Worm (Caenorhabditis elegans) whole organism, L3 larva: Measurements from ENCODE around the gene F07E5.8.
"Not testable (repeated sequence)": the region's sequence is repeated elsewhere in the genome, so short reads cannot be mapped to it uniquely, and the experiment has no call there.

ENCODE experiments used
- R02D3.7 ChIP-seq: fragments of 150-350 bp; optimal IDR thresholded peaks from 2 replicates; lab custom pipeline; 2014; ENCODE audit warnings: missing biosample characterization, missing genetic modification characterization
- ZK546.5 ChIP-seq: sonication (generic microtip); optimal IDR thresholded peaks from 2 replicates; lab custom pipeline; 2017; ENCODE audit warnings: missing biosample characterization, missing genetic modification characterization
- ceh-16 ChIP-seq: sonication (generic microtip); optimal IDR thresholded peaks from 2 replicates; lab custom pipeline; 2017; ENCODE audit warnings: missing biosample characterization, missing genetic modification characterization
- ceh-82 ChIP-seq: fragments of 150-350 bp; optimal IDR thresholded peaks from 2 replicates; lab custom pipeline; 2014; ENCODE audit warnings: missing biosample characterization, missing genetic modification characterization
- ceh-9 ChIP-seq: sonication (generic microtip); optimal IDR thresholded peaks from 2 replicates; lab custom pipeline; 2018; ENCODE audit warnings: missing biosample characterization, missing genetic modification characterization
- daf-12 ChIP-seq: fragments of 150-350 bp; optimal IDR thresholded peaks from 2 replicates; lab custom pipeline; 2014; ENCODE audit warnings: missing biosample characterization, missing genetic modification reagents, missing genetic modification characterization
- egl-27 ChIP-seq: sonication (generic microtip); optimal IDR thresholded peaks from 4 replicates; lab custom pipeline; 2017; ENCODE audit warnings: missing biosample characterization, missing genetic modification reagents, missing genetic modification characterization
- elt-1 ChIP-seq: fragments of 150-350 bp; optimal IDR thresholded peaks from 2 replicates; lab custom pipeline; 2014; ENCODE audit warnings: missing biosample characterization, missing genetic modification characterization
- elt-2 ChIP-seq: sonication (generic microtip); optimal IDR thresholded peaks from 2 replicates; lab custom pipeline; 2016; ENCODE audit warnings: missing genetic modification reagents, mild to moderate bottlenecking, missing genetic modification characterization, missing compliant biosample characterization
- elt-3 ChIP-seq, 3 experiments: fragments of 150-350 bp in 1 of 3; sonication (generic microtip) in 2 of 3; optimal IDR thresholded peaks; 2 replicates in 2 of 3; 4 replicates in 1 of 3; lab custom pipeline; 2014 to 2017; ENCODE audit warnings: missing biosample characterization in 3 of 3, missing genetic modification characterization in 3 of 3
- eor-1 ChIP-seq, 2 experiments: fragments of 150-350 bp; optimal IDR thresholded peaks; 2 replicates each; lab custom pipeline; 2014 to 2018; ENCODE audit warnings: missing biosample characterization in 2 of 2, missing genetic modification characterization in 2 of 2
- fkh-2 ChIP-seq: fragments of 150-350 bp; optimal IDR thresholded peaks from 2 replicates; lab custom pipeline; 2014; ENCODE audit warnings: missing biosample characterization, missing genetic modification reagents, missing genetic modification characterization
- fos-1 ChIP-seq: fragments of 150-350 bp; optimal IDR thresholded peaks from 2 replicates; lab custom pipeline; 2014; ENCODE audit warnings: missing biosample characterization, missing genetic modification characterization
- hmg-11 ChIP-seq: sonication (generic microtip); optimal IDR thresholded peaks from 2 replicates; lab custom pipeline; 2016; ENCODE audit warnings: missing genetic modification characterization, missing compliant biosample characterization
- jun-1 ChIP-seq: fragments of 150-350 bp; optimal IDR thresholded peaks from 2 replicates; lab custom pipeline; 2014; ENCODE audit warnings: missing biosample characterization, missing genetic modification reagents, missing genetic modification characterization
- lin-15B ChIP-seq: fragments of 150-350 bp; optimal IDR thresholded peaks from 2 replicates; lab custom pipeline; 2014; ENCODE audit warnings: missing biosample characterization, missing genetic modification characterization
- lin-39 ChIP-seq: fragments of 150-350 bp; optimal IDR thresholded peaks from 2 replicates; lab custom pipeline; 2018; ENCODE audit warnings: missing biosample characterization, missing genetic modification reagents, missing genetic modification characterization
- lsy-12 ChIP-seq: sonication (generic microtip); optimal IDR thresholded peaks from 2 replicates; lab custom pipeline; 2016; ENCODE audit warnings: mild to moderate bottlenecking, missing genetic modification characterization, missing compliant biosample characterization
- mdl-1 ChIP-seq: fragments of 150-350 bp; optimal IDR thresholded peaks from 2 replicates; lab custom pipeline; 2014; ENCODE audit warnings: missing biosample characterization, missing genetic modification characterization
- mml-1 ChIP-seq: fragments of 150-350 bp; sonication (generic microtip); optimal IDR thresholded peaks from 3 replicates; lab custom pipeline; 2014; ENCODE audit warnings: missing biosample characterization, missing genetic modification characterization
- nfya-1 ChIP-seq: sonication (generic microtip); optimal IDR thresholded peaks from 2 replicates; lab custom pipeline; 2017; ENCODE audit warnings: missing genetic modification characterization, mild to moderate bottlenecking, missing compliant biosample characterization, antibody characterized with exemption, moderate library complexity; ENCODE audit not compliant: insufficient read depth
- nhr-11 ChIP-seq: fragments of 150-350 bp; optimal IDR thresholded peaks from 2 replicates; lab custom pipeline; 2014; ENCODE audit warnings: missing biosample characterization, missing genetic modification characterization
- nhr-12 ChIP-seq: fragments of 150-350 bp; optimal IDR thresholded peaks from 2 replicates; lab custom pipeline; 2014; ENCODE audit warnings: missing biosample characterization, missing genetic modification characterization
- nhr-23 ChIP-seq: fragments of 150-350 bp; optimal IDR thresholded peaks from 2 replicates; lab custom pipeline; 2014; ENCODE audit warnings: missing biosample characterization, missing genetic modification reagents, missing genetic modification characterization
- nhr-25 ChIP-seq: sonication (generic microtip); optimal IDR thresholded peaks from 2 replicates; lab custom pipeline; 2017; ENCODE audit warnings: missing biosample characterization, missing genetic modification characterization
- nhr-28 ChIP-seq: fragments of 150-350 bp; optimal IDR thresholded peaks from 2 replicates; lab custom pipeline; 2014; ENCODE audit warnings: missing biosample characterization, missing genetic modification characterization
- nhr-67 ChIP-seq: fragments of 150-350 bp; optimal IDR thresholded peaks from 2 replicates; lab custom pipeline; 2014; ENCODE audit warnings: missing biosample characterization, missing genetic modification characterization
- nhr-76 ChIP-seq: fragments of 150-350 bp; sonication (generic microtip); optimal IDR thresholded peaks from 5 replicates; lab custom pipeline; 2014; ENCODE audit warnings: missing biosample characterization, missing genetic modification characterization
- nhr-77 ChIP-seq: fragments of 150-350 bp; optimal IDR thresholded peaks from 2 replicates; lab custom pipeline; 2014; ENCODE audit warnings: missing biosample characterization, missing genetic modification characterization
- pha-4 ChIP-seq: fragments of 150-350 bp; optimal IDR thresholded peaks from 2 replicates; lab custom pipeline; 2014; ENCODE audit warnings: missing biosample characterization, missing genetic modification reagents, missing genetic modification characterization
- sea-2 ChIP-seq: fragments of 150-350 bp; sonication (generic microtip); optimal IDR thresholded peaks from 4 replicates; lab custom pipeline; 2014; ENCODE audit warnings: missing biosample characterization, missing genetic modification reagents, missing genetic modification characterization
- snpc-4 ChIP-seq: fragments of 150-350 bp; optimal IDR thresholded peaks from 2 replicates; lab custom pipeline; 2014; ENCODE audit warnings: missing biosample characterization, missing genetic modification characterization
- tbx-2 ChIP-seq: sonication (generic microtip); optimal IDR thresholded peaks from 2 replicates; lab custom pipeline; 2016; ENCODE audit warnings: mild to moderate bottlenecking, missing genetic modification characterization, missing compliant biosample characterization
- unc-39 ChIP-seq: sonication (generic microtip); optimal IDR thresholded peaks from 4 replicates; lab custom pipeline; 2017; ENCODE audit warnings: missing biosample characterization, missing genetic modification characterization
- unc-62 ChIP-seq: fragments of 150-350 bp; sonication (generic microtip); optimal IDR thresholded peaks from 4 replicates; lab custom pipeline; 2014; ENCODE audit warnings: missing biosample characterization, missing genetic modification reagents, missing genetic modification characterization
- zag-1 ChIP-seq: fragments of 150-350 bp; optimal IDR thresholded peaks from 2 replicates; lab custom pipeline; 2014; ENCODE audit warnings: missing biosample characterization, missing genetic modification characterization
- ztf-4 ChIP-seq: fragments of 150-350 bp; optimal IDR thresholded peaks from 2 replicates; lab custom pipeline; 2014; ENCODE audit warnings: missing biosample characterization, missing genetic modification characterization

The F07E5.8 gene

ce11 chrII:2063989-2064388 is 11.4 kb downstream of the F07E5.8 start, which contains the start of gene F07E5.13:
F07E5.13 (minus strand) TSS chrII:2064089.
- TF ChIP-seq jun-1 (tag; lab: Kevin White, UChicago) (no peak), unc-39 (tag; lab: Kevin White, UChicago) (no peak), unc-62 (no peak), mdl-1 (tag; lab: Kevin White, UChicago) (no peak), snpc-4 (tag; lab: Kevin White, UChicago) (no peak), ceh-82 (tag; lab: Kevin White, UChicago) (no peak), fkh-2 (tag; lab: Kevin White, UChicago) (no peak), tbx-2 (no peak), lsy-12 (tag; lab: Kevin White, UChicago) (no peak), nhr-77 (no peak), sea-2 (no peak), elt-1 (tag; lab: Kevin White, UChicago) (no peak), ceh-9 (no peak)
- TF ChIP-seq, all 47 proteins: peak for 0

- TF ChIP-seq elt-1 (tag; lab: Kevin White, UChicago) (peak; percentile 31), eor-1 (tag; optimal IDR thresholded peaks at IDR 0.05; lab: Kevin White, UChicago) (no peak), lin-39 (tag; lab: Kevin White, UChicago) (peak; percentile 10), ztf-4 (tag; lab: Kevin White, UChicago) (no peak), tbx-2 (no peak), nhr-23 (tag; lab: Kevin White, UChicago) (peak; percentile 41), unc-39 (tag; lab: Kevin White, UChicago) (no peak), elt-2 (peak; percentile 20), nfya-1 (tag; lab: Kevin White, UChicago) (peak; percentile 79), lsy-12 (tag; lab: Kevin White, UChicago) (peak; percentile 16), nhr-11 (tag; lab: Kevin White, UChicago) (no peak), egl-27 (no peak), pha-4 (tag; lab: Kevin White, UChicago) (no peak), sea-2 (no peak), ceh-16 (tag; lab: Kevin White, UChicago) (no peak), unc-62 (no peak), snpc-4 (tag; lab: Kevin White, UChicago) (peak; percentile 46), ZK546.5 (tag; lab: Kevin White, UChicago) (no peak), R02D3.7 (tag; lab: Kevin White, UChicago) (peak; percentile 44), lin-15B (tag; lab: Kevin White, UChicago) (peak; percentile 40), nhr-67 (tag; lab: Kevin White, UChicago) (no peak), nhr-25 (tag; lab: Kevin White, UChicago) (peak; percentile 9), elt-3 (tag; optimal IDR thresholded peaks at IDR 0.05; lab: Kevin White, UChicago) (no peak), fos-1 (tag; lab: Kevin White, UChicago) (no peak)
Measured at ce11 chrII:2058985-2059384, 16.4 kb downstream of the F07E5.8 start, which contains the start of gene F07E5.5. F07E5.5 (minus strand) TSS chrII:2059070.

- no peak for TF ChIP-seq fkh-2 (tag; lab: Kevin White, UChicago)
- TF ChIP-seq fos-1 (tag; lab: Kevin White, UChicago): no peak
- TF ChIP-seq nfya-1 (tag; lab: Kevin White, UChicago): no peak
- no peak for TF ChIP-seq ceh-16 (tag; lab: Kevin White, UChicago)
- no peak for TF ChIP-seq mdl-1 (tag; lab: Kevin White, UChicago)
- no peak for TF ChIP-seq mml-1 (tag; lab: Kevin White, UChicago)
- TF ChIP-seq daf-12 (tag; lab: Kevin White, UChicago): no peak
- TF ChIP-seq nhr-76 (tag; lab: Kevin White, UChicago): no peak
- TF ChIP-seq lsy-12 (tag; lab: Kevin White, UChicago): no peak
- TF ChIP-seq ZK546.5 (tag; lab: Kevin White, UChicago): no peak
- TF ChIP-seq snpc-4 (tag; lab: Kevin White, UChicago): no peak
- no peak for TF ChIP-seq ceh-9
- no peak for TF ChIP-seq zag-1 (tag; lab: Kevin White, UChicago)
- no peak for TF ChIP-seq hmg-11 (tag; lab: Kevin White, UChicago)
- no peak for TF ChIP-seq elt-1 (tag; lab: Kevin White, UChicago)
Measured at ce11 chrII:2051372-2051771, 24.0 kb downstream of the F07E5.8 start, which contains the start of gene fbxb-35. fbxb-35 (plus strand) TSS chrII:2051672.

ce11 chrII:2046556-2046955 is 28.9 kb downstream of the F07E5.8 start, which contains the start of gene math-1:
math-1 (minus strand) TSS chrII:2046656.
- TF ChIP-seq tbx-2; nhr-28; nhr-12 (tag; lab: Kevin White, UChicago): not testable (repeated sequence)
